Fruit fly (Drosophila melanogaster) S2 (cell line): ENCODE data around the gene Cpr62Bc.

Source experiments
- CG8478 ChIP-seq: fragments of >200 bp; optimal IDR thresholded peaks from 2 replicates; lab custom pipeline; 2018
- CTCF ChIP-seq, 2 experiments: fragments of >200 bp; optimal IDR thresholded peaks; 2 replicates each; lab custom pipeline; 2018

DNA sequence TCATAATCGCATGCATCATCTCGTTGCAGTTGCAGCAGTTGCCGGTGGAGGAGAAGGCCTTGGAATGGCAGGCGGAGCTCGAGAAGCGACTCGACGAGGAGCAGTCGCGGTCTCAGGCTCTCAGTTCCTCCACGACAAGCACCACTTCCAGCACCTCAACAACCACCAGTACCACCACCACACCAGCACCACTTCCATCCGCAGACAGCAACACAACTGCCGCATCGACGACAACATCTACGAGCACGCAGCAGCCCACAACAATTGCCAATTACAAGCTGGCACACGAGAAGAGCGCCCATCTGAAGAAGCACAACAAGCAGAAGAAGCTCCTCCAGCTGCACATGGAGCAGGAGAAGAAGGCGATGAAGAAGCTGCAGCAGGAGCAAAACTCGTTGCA lies 19.5 kb downstream of the Cpr62Bc start:
- TF ChIP-seq CTCF (optimal IDR thresholded peaks at IDR 0.05; lab: Kevin White, UChicago) = no peak
- no peak for TF ChIP-seq CG8478
